Fruit fly (Drosophila melanogaster) whole organism, embryonic: Measurements from ENCODE around the gene CG10943.

Source experiments
- Asciz ChIP-seq: fragments of 200-800 bp; sonication (Bioruptor generic); optimal IDR thresholded peaks from 2 replicates; lab custom pipeline; 2017; ENCODE audit warnings: missing biosample characterization, mild to moderate bottlenecking, missing genetic modification characterization, missing genetic modification reagents
- Bdp1 ChIP-seq: fragments of 200-800 bp; sonication (Bioruptor generic); optimal IDR thresholded peaks from 3 replicates; lab custom pipeline; 2016; ENCODE audit warnings: missing biosample characterization, missing genetic modification characterization
- CG10209 ChIP-seq: fragments of 200-800 bp; sonication (Bioruptor generic); optimal IDR thresholded peaks from 3 replicates; lab custom pipeline; 2017; ENCODE audit warnings: missing biosample characterization, mild to moderate bottlenecking, missing genetic modification characterization, missing genetic modification reagents
- CG10321 ChIP-seq: fragments of 200-800 bp; sonication (Bioruptor generic); IDR thresholded peaks from 2 replicates; pipeline ENCODE4 v1.3.6; 2022; ENCODE audit warnings: missing biosample characterization, missing genetic modification characterization
- CG11696 ChIP-seq: fragments of 200-800 bp; sonication (Bioruptor generic); IDR thresholded peaks from 2 replicates; pipeline ENCODE4 v1.3.6; 2022; ENCODE audit warnings: missing biosample characterization, missing genetic modification characterization
- CG11723 ChIP-seq: fragments of 200-800 bp; sonication (Bioruptor generic); optimal IDR thresholded peaks from 2 replicates; lab custom pipeline; 2017; ENCODE audit warnings: missing biosample characterization, mild to moderate bottlenecking, missing genetic modification characterization
- CG12155 ChIP-seq: fragments of 200-800 bp; sonication (Bioruptor generic); optimal IDR thresholded peaks from 3 replicates; lab custom pipeline; 2016; ENCODE audit warnings: missing biosample characterization, missing genetic modification characterization
- CG12659 ChIP-seq: fragments of 200-800 bp; sonication (Bioruptor generic); optimal IDR thresholded peaks from 3 replicates; lab custom pipeline; 2017; ENCODE audit warnings: mild to moderate bottlenecking, missing biosample characterization, missing genetic modification reagents, missing genetic modification characterization
- CG13123 ChIP-seq: fragments of 200-800 bp; sonication (Bioruptor generic); optimal IDR thresholded peaks from 2 replicates; lab custom pipeline; 2016; ENCODE audit warnings: missing biosample characterization, missing genetic modification characterization
- CG14441 ChIP-seq: fragments of 200-800 bp; sonication (Bioruptor generic); IDR thresholded peaks from 2 replicates; pipeline ENCODE4 v1.3.6; 2022; ENCODE audit warnings: missing biosample characterization, missing genetic modification characterization
- CG16813 ChIP-seq: fragments of 200-800 bp; sonication (Bioruptor generic); IDR thresholded peaks from 3 replicates; pipeline ENCODE4 v1.3.6; 2022; ENCODE audit warnings: missing biosample characterization, missing genetic modification characterization; ENCODE audit not compliant: partially characterized antibody
- CG16815 ChIP-seq: fragments of 200-800 bp; sonication (Bioruptor generic); optimal IDR thresholded peaks from 3 replicates; lab custom pipeline; 2017; ENCODE audit warnings: missing biosample characterization, mild to moderate bottlenecking, missing genetic modification characterization
- CG17186 ChIP-seq: fragments of 200-800 bp; sonication (Bioruptor generic); optimal IDR thresholded peaks from 3 replicates; lab custom pipeline; 2017; ENCODE audit warnings: missing biosample characterization, missing genetic modification reagents, missing genetic modification characterization
- CG17328 ChIP-seq: fragments of 200-800 bp; sonication (Bioruptor generic); IDR thresholded peaks from 2 replicates; pipeline ENCODE4 v1.3.6; 2022; ENCODE audit warnings: missing biosample characterization, missing genetic modification characterization
- CG17612 ChIP-seq: fragments of 200-800 bp; sonication (Bioruptor generic); IDR thresholded peaks from 2 replicates; pipeline ENCODE4 v1.3.6; 2022; ENCODE audit warnings: missing biosample characterization, missing genetic modification characterization
- CG17802 ChIP-seq: fragments of 200-800 bp; sonication (Bioruptor generic); optimal IDR thresholded peaks from 2 replicates; lab custom pipeline; 2018; ENCODE audit warnings: missing biosample characterization, mild to moderate bottlenecking, missing genetic modification characterization, moderate library complexity
- CG2129 ChIP-seq: fragments of 200-800 bp; sonication (Bioruptor generic); IDR thresholded peaks from 2 replicates; pipeline ENCODE4 v1.3.6; 2022; ENCODE audit warnings: missing biosample characterization, missing genetic modification characterization; ENCODE audit not compliant: partially characterized antibody
- CG30403 ChIP-seq: fragments of 200-800 bp; sonication (Bioruptor generic); optimal IDR thresholded peaks from 3 replicates; lab custom pipeline; 2016; ENCODE audit warnings: missing biosample characterization, missing genetic modification characterization
- CG30431 ChIP-seq: fragments of 200-800 bp; sonication (Bioruptor generic); optimal IDR thresholded peaks from 2 replicates; lab custom pipeline; 2017; ENCODE audit warnings: missing biosample characterization, missing genetic modification characterization
- CG3163 ChIP-seq: fragments of 200-800 bp; sonication (Bioruptor generic); optimal IDR thresholded peaks from 3 replicates; lab custom pipeline; 2016; ENCODE audit warnings: missing biosample characterization, missing genetic modification characterization
- CG33213 ChIP-seq: fragments of 200-800 bp; sonication (Bioruptor generic); optimal IDR thresholded peaks from 3 replicates; lab custom pipeline; 2016; ENCODE audit warnings: missing biosample characterization, missing genetic modification characterization
- CG34422 ChIP-seq: fragments of 200-800 bp; sonication (Bioruptor generic); IDR thresholded peaks from 3 replicates; pipeline ENCODE4 v1.3.6; 2022; ENCODE audit warnings: missing biosample characterization, missing genetic modification characterization
- CG5953 ChIP-seq: fragments of 200-800 bp; sonication (Bioruptor generic); IDR thresholded peaks from 2 replicates; pipeline ENCODE4 v1.3.6; 2022; ENCODE audit warnings: missing biosample characterization, missing genetic modification characterization
- CG6175 ChIP-seq: fragments of 200-800 bp; sonication (Bioruptor generic); IDR thresholded peaks from 3 replicates; pipeline ENCODE4 v1.3.6; 2022; ENCODE audit warnings: missing biosample characterization, missing genetic modification characterization
- CG6683 ChIP-seq: fragments of 200-800 bp; sonication (Bioruptor generic); optimal IDR thresholded peaks from 2 replicates; lab custom pipeline; 2017; ENCODE audit warnings: missing biosample characterization, mild to moderate bottlenecking, missing genetic modification characterization, missing genetic modification reagents
- CG6854 ChIP-seq: fragments of 200-800 bp; sonication (Bioruptor generic); optimal IDR thresholded peaks from 3 replicates; lab custom pipeline; 2017; ENCODE audit warnings: missing biosample characterization, mild to moderate bottlenecking, missing genetic modification characterization
- CG9876 ChIP-seq: fragments of 200-800 bp; sonication (Bioruptor generic); optimal IDR thresholded peaks from 2 replicates; lab custom pipeline; 2016; ENCODE audit warnings: missing biosample characterization, missing genetic modification characterization
- D19B ChIP-seq: fragments of 200-800 bp; sonication (Bioruptor generic); optimal IDR thresholded peaks from 2 replicates; lab custom pipeline; 2017; ENCODE audit warnings: missing biosample characterization, mild to moderate bottlenecking, missing genetic modification characterization
- Hey ChIP-seq: fragments of 200-800 bp; sonication (Bioruptor generic); optimal IDR thresholded peaks from 3 replicates; lab custom pipeline; 2018; ENCODE audit warnings: missing biosample characterization, mild to moderate bottlenecking, missing genetic modification characterization
- MESR4 ChIP-seq: fragments of 200-800 bp; sonication (Bioruptor generic); optimal IDR thresholded peaks from 2 replicates; lab custom pipeline; 2018; ENCODE audit warnings: missing biosample characterization, mild to moderate bottlenecking, missing genetic modification characterization, moderate library complexity
- Oaz ChIP-seq: fragments of 200-800 bp; sonication (Bioruptor generic); IDR thresholded peaks from 2 replicates; pipeline ENCODE4 v1.3.6; 2022; ENCODE audit warnings: missing biosample characterization, missing genetic modification characterization
- Oli ChIP-seq: fragments of 200-800 bp; sonication (Bioruptor generic); optimal IDR thresholded peaks from 2 replicates; lab custom pipeline; 2018; ENCODE audit warnings: missing biosample characterization, mild to moderate bottlenecking, missing genetic modification characterization, moderate library complexity
- Sry-β ChIP-seq: fragments of 200-800 bp; sonication (Bioruptor generic); optimal IDR thresholded peaks from 2 replicates; lab custom pipeline; 2018; ENCODE audit warnings: missing biosample characterization, mild to moderate bottlenecking, missing genetic modification characterization, moderate library complexity
- Xbp1 ChIP-seq: fragments of 200-800 bp; sonication (Bioruptor generic); optimal IDR thresholded peaks from 3 replicates; lab custom pipeline; 2016; ENCODE audit warnings: missing biosample characterization, mild to moderate bottlenecking, missing genetic modification characterization
- al ChIP-seq: fragments of 200-800 bp; sonication (Bioruptor generic); IDR thresholded peaks from 2 replicates; pipeline ENCODE4 v1.3.6; 2022; ENCODE audit warnings: missing biosample characterization, missing genetic modification characterization
- ap ChIP-seq: fragments of 200-800 bp; sonication (Bioruptor generic); IDR thresholded peaks from 2 replicates; pipeline ENCODE4 v1.3.6; 2022; ENCODE audit warnings: missing biosample characterization, missing genetic modification characterization
- bcd ChIP-seq: fragments of 200-800 bp; sonication (Bioruptor generic); optimal IDR thresholded peaks from 2 replicates; lab custom pipeline; 2017; ENCODE audit warnings: missing biosample characterization, mild to moderate bottlenecking, missing genetic modification characterization
- br ChIP-seq: fragments of >200 bp; optimal IDR thresholded peaks from 2 replicates; lab custom pipeline; 2017
- chif ChIP-seq, 2 experiments: fragments of 200-800 bp; sonication (Bioruptor generic); optimal IDR thresholded peaks; 3 replicates each; lab custom pipeline; 2016; ENCODE audit warnings: missing biosample characterization in 2 of 2, missing genetic modification characterization in 2 of 2
- chn ChIP-seq: fragments of 200-800 bp; sonication (Bioruptor generic); optimal IDR thresholded peaks from 2 replicates; lab custom pipeline; 2016; ENCODE audit warnings: missing biosample characterization, missing genetic modification characterization
- crc ChIP-seq: fragments of 200-800 bp; sonication (Bioruptor generic); optimal IDR thresholded peaks from 2 replicates; lab custom pipeline; 2016; ENCODE audit warnings: missing biosample characterization, missing genetic modification characterization
- dimm ChIP-seq: fragments of 200-800 bp; sonication (Bioruptor generic); IDR thresholded peaks from 2 replicates; pipeline ENCODE4 v1.3.6; 2022; ENCODE audit warnings: missing biosample characterization, missing genetic modification characterization
- disco-r ChIP-seq: fragments of 200-800 bp; sonication (Bioruptor generic); optimal IDR thresholded peaks from 2 replicates; lab custom pipeline; 2016; ENCODE audit warnings: missing biosample characterization, missing genetic modification characterization
- jigr1 ChIP-seq: fragments of 200-800 bp; sonication (Bioruptor generic); IDR thresholded peaks from 3 replicates; pipeline ENCODE4 v1.3.6; 2022; ENCODE audit warnings: missing biosample characterization, missing genetic modification characterization
- lmd ChIP-seq: fragments of 200-800 bp; sonication (Bioruptor generic); IDR thresholded peaks from 2 replicates; pipeline ENCODE4 v1.3.6; 2022; ENCODE audit warnings: missing biosample characterization, missing genetic modification characterization
- nom ChIP-seq: fragments of 200-800 bp; sonication (Bioruptor generic); optimal IDR thresholded peaks from 2 replicates; lab custom pipeline; 2017; ENCODE audit warnings: missing biosample characterization, missing genetic modification characterization, mild to moderate bottlenecking, moderate library complexity, missing genetic modification reagents
- prd ChIP-seq, 3 experiments: fragments of >200 bp in 2 of 3; fragments of 200-800 bp in 1 of 3; sonication (Bioruptor generic) in 1 of 3; optimal IDR thresholded peaks in 2 of 3; IDR thresholded peaks in 1 of 3; 2 replicates in 2 of 3; 3 replicates in 1 of 3; pipeline versions ENCODE4 v1.3.6 to Lab custom; 2017 to 2022; ENCODE audit warnings: missing biosample characterization in 1 of 3, missing genetic modification characterization in 1 of 3
- schlank ChIP-seq: fragments of 200-800 bp; sonication (Bioruptor generic); optimal IDR thresholded peaks from 2 replicates; lab custom pipeline; 2018; ENCODE audit warnings: missing biosample characterization, mild to moderate bottlenecking, missing genetic modification characterization
- scrt ChIP-seq: fragments of 200-800 bp; sonication (Bioruptor generic); optimal IDR thresholded peaks from 2 replicates; lab custom pipeline; 2018; ENCODE audit warnings: missing biosample characterization, mild to moderate bottlenecking, missing genetic modification characterization, moderate library complexity
- sima ChIP-seq: fragments of 200-800 bp; sonication (Bioruptor generic); optimal IDR thresholded peaks from 2 replicates; lab custom pipeline; 2016; ENCODE audit warnings: missing biosample characterization, missing genetic modification characterization
- sob ChIP-seq: fragments of 200-800 bp; sonication (Bioruptor generic); IDR thresholded peaks from 2 replicates; pipeline ENCODE4 v1.3.6; 2022; ENCODE audit warnings: missing biosample characterization, missing genetic modification characterization
- wor ChIP-seq: fragments of 200-800 bp; sonication (Bioruptor generic); IDR thresholded peaks from 2 replicates; pipeline ENCODE4 v1.3.6; 2022; ENCODE audit warnings: missing biosample characterization, missing genetic modification characterization

CG10943 gene

DNA sequence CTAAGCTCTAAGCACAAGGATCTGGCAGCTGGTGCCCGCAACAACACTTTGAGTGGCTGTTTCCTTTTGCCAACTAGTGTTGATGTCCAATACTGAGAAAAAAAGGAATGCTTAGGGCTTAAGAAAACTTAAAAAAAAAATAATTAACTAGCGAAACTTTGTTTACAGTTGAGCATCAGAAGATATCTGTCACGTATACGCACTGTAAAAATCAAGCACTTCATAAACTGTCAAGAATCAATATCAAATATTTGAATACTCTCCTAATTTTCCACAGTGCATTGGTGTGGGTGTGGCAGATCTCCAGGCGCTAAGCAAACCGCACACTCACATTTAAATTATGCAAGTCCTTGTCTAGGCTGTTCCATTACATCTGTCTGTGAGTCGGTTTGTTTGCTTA lies 11.5 kb upstream of the CG10943 start (continued):
- TF ChIP-seq chn (GFP tag; lab: Kevin White, UChicago) (no peak), CG33213 (GFP tag; lab: Kevin White, UChicago) (no peak), disco-r (GFP tag; lab: Kevin White, UChicago) (no peak), CG9876 (GFP tag; lab: Kevin White, UChicago) (no peak), CG30431 (GFP tag; lab: Kevin White, UChicago) (no peak), D19B (GFP tag; lab: Kevin White, UChicago) (no peak), CG17802 (tag; lab: Kevin White, UChicago) (no peak), sob (GFP tag; lab: Robert Waterston, UW) (peak; percentile 22; the same call in 1 of the 2 replicates), CG12155 (GFP tag; lab: Kevin White, UChicago) (no peak), crc (GFP tag; lab: Kevin White, UChicago) (no peak), CG5953 (GFP tag; lab: Robert Waterston, UW) (no peak), ap (GFP tag; lab: Robert Waterston, UW) (no peak), CG17186 (GFP tag; lab: Kevin White, UChicago) (no peak), nom (GFP tag; lab: Kevin White, UChicago) (no peak), Xbp1 (GFP tag; lab: Kevin White, UChicago) (no peak), CG13123 (no peak), Oli (tag; lab: Kevin White, UChicago) (peak; percentile 15), CG10209 (GFP tag; lab: Kevin White, UChicago) (no peak), dimm (GFP tag; lab: Robert Waterston, UW) (no peak), CG11723 (no peak), Sry-β (GFP tag; lab: Kevin White, UChicago) (no peak), CG17328 (GFP tag; lab: Robert Waterston, UW) (no peak), CG10321 (GFP tag; lab: Robert Waterston, UW) (no peak), al (GFP tag; lab: Robert Waterston, UW) (no peak), CG6854 (GFP tag; lab: Kevin White, UChicago) (peak; percentile 17), CG6683 (GFP tag; lab: Kevin White, UChicago) (no peak), CG6175 (GFP tag; lab: Robert Waterston, UW) (no peak), CG17612 (no peak), CG3163 (GFP tag; lab: Kevin White, UChicago) (no peak), Asciz (no peak), Hey (tag; lab: Kevin White, UChicago) (no peak), CG34422 (no peak), Bdp1 (GFP tag; lab: Kevin White, UChicago) (no peak), jigr1 (GFP tag; lab: Robert Waterston, UW) (no peak), sima (no peak), CG16813 (GFP tag; lab: Robert Waterston, UW) (no peak), scrt (peak; percentile 31), wor (GFP tag; lab: Robert Waterston, UW) (no peak), CG2129 (GFP tag; lab: Robert Waterston, UW) (no peak), br (no peak), CG16815 (GFP tag; lab: Kevin White, UChicago) (no peak), Oaz (GFP tag; lab: Robert Waterston, UW) (no peak), chif (GFP tag; optimal IDR thresholded peaks at IDR 0.05; lab: Kevin White, UChicago) (no peak), bcd (GFP tag; lab: Kevin White, UChicago) (peak; percentile 6), MESR4 (GFP tag; lab: Kevin White, UChicago) (no peak), CG14441 (no peak), CG30403 (GFP tag; lab: Kevin White, UChicago) (no peak), prd (optimal IDR thresholded peaks at IDR 0.05; lab: Kevin White, UChicago) (no peak), prd (GFP tag; IDR thresholded peaks at IDR 0.05; lab: Robert Waterston, UW) (0 out of 3 replicates have a peak, but pooled peaks have one; percentile 12), CG12659 (GFP tag; lab: Kevin White, UChicago) (peak; percentile 8), CG11696 (no peak), lmd (GFP tag; lab: Robert Waterston, UW) (peak; percentile 35; the same call in 1 of the 2 replicates), schlank (tag; lab: Kevin White, UChicago) (no peak)
